Fruit fly (Drosophila melanogaster) S2 (cell line): ENCODE data around the gene Hsc70-3.

ENCODE experiments used
- CG8478 ChIP-seq: fragments of >200 bp; optimal IDR thresholded peaks from 2 replicates; lab custom pipeline; 2018
- CTCF ChIP-seq, 2 experiments: fragments of >200 bp; optimal IDR thresholded peaks; 2 replicates each; lab custom pipeline; 2018

dm6 chrX:11852310-11852709 lies 45.4 kb upstream of the Hsc70-3 start, which contains the start of gene p24-1:
- no peak for TF ChIP-seq CG8478 (lab: Kevin White, UChicago)
- peak; percentile 32 to 39 for TF ChIP-seq CTCF (optimal IDR thresholded peaks at IDR 0.05; lab: Kevin White, UChicago)
